Fruit fly (Drosophila melanogaster): ENCODE data around the gene Ubc84D.

Gene Ubc84D

DNA sequence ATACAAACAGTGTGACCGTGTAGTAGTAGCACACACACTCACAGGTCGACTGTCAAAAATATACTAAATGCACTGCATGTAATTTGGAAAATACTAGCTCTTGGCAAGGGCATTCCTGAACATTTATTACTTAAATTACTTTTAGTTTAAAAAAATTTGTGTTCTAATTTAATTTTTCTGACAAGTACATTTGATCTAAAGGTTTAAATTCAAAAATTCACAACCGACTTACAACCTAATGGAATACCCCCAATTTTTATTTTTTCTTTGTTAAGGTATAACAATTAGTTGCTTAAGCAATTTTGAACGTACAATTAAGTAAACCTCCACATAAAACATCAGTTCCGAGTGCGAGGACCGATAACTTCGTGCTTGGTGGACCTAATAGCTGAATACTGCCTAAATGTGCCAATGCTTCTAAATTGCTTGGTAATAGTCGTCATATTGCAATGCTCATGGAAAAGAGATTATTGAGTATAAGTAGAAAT, 45.4 kb downstream of the Ubc84D start, which contains the start of gene CG1142 (continued):
- TF ChIP-seq bab2 (GFP tag; optimal IDR thresholded peaks at IDR 0.05) (peak; percentile 97), Sin3A (optimal IDR thresholded peaks at IDR 0.05) (no peak), CG3163 (GFP tag; optimal IDR thresholded peaks at IDR 0.05) (peak; percentile 84), gt (GFP tag; IDR thresholded peaks at IDR 0.05) (peak; percentile 96), cato (GFP tag; optimal IDR thresholded peaks at IDR 0.05; ENCODE audit: borderline replicate concordance) (peak; percentile 96), tio (GFP tag; optimal IDR thresholded peaks at IDR 0.05) (peak; percentile 97), br (optimal IDR thresholded peaks at IDR 0.05) (no peak), CG2116 (GFP tag; optimal IDR thresholded peaks at IDR 0.05) (peak; percentile 89), CG13123 (GFP tag; optimal IDR thresholded peaks at IDR 0.05) (peak; percentile 96), CG8089 (GFP tag; optimal IDR thresholded peaks at IDR 0.05) (peak; percentile 97), CG12942 (GFP tag; optimal IDR thresholded peaks at IDR 0.05) (peak; percentile 97), CG1233 (GFP tag; optimal IDR thresholded peaks at IDR 0.05) (peak; percentile 99), Gug (GFP tag; IDR thresholded peaks at IDR 0.05) (peak; percentile 88), caup (GFP tag; optimal IDR thresholded peaks at IDR 0.05; ENCODE audit: severe bottlenecking) (peak; percentile 98), bigmax (GFP tag; optimal IDR thresholded peaks at IDR 0.05) (peak; percentile 67), CG42726 (GFP tag; IDR thresholded peaks at IDR 0.05; ENCODE audit: partially characterized antibody) (no peak), CG6683 (GFP tag; optimal IDR thresholded peaks at IDR 0.05) (peak; percentile 95), CG3407 (GFP tag; optimal IDR thresholded peaks at IDR 0.05) (peak; percentile 96), CG17568 (GFP tag; optimal IDR thresholded peaks at IDR 0.05) (peak; percentile 96), bowl (GFP tag; IDR thresholded peaks at IDR 0.05) (peak; percentile 96), CG3281 (GFP tag; optimal IDR thresholded peaks at IDR 0.05) (peak; percentile 98), CG1792 (GFP tag; optimal IDR thresholded peaks at IDR 0.05) (peak; percentile 94), pita (GFP tag; optimal IDR thresholded peaks at IDR 0.05) (no peak), shn (GFP tag; optimal IDR thresholded peaks at IDR 0.05) (peak; percentile 83), fd96Cb (tag; optimal IDR thresholded peaks at IDR 0.05) (peak; percentile 99), CG11456 (GFP tag; IDR thresholded peaks at IDR 0.05) (peak; percentile 98), Scr (GFP tag; IDR thresholded peaks at IDR 0.05; ENCODE audit: partially characterized antibody) (0 out of 2 replicates have a peak, but pooled peaks have one; percentile 7), grn (GFP tag; optimal IDR thresholded peaks at IDR 0.05) (peak; percentile 72), repo (GFP tag; optimal IDR thresholded peaks at IDR 0.05) (peak; percentile 91), Vsx1 (GFP tag; optimal IDR thresholded peaks at IDR 0.05) (peak; percentile 96), scrt (GFP tag; optimal IDR thresholded peaks at IDR 0.05) (peak; percentile 95), ERR (GFP tag; optimal IDR thresholded peaks at IDR 0.05) (peak; percentile 88)

DNA sequence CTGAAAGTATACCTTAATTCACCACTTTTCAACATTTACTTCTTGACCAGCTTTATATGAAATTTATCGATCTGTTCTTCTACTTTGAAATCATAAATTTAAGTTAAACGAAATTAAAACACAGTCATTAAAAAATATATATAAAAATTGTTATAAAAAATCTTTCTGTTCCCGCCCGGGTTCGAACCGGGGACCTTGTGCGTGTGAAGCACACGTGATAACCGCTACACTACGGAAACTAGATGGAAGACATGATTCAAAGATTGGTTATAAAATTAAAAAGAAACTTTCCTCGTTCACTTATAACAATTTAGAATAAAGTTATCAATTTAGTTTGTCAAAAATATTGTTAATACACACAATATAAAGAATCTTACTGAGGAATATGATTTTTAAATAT, 47.4 kb downstream of the Ubc84D start:
- TF ChIP-seq CG13775 (GFP tag; optimal IDR thresholded peaks at IDR 0.05) = no peak
- peak; percentile 74; the same call in 1 of the 2 replicates for TF ChIP-seq ato (GFP tag; IDR thresholded peaks at IDR 0.05; ENCODE audit: partially characterized antibody)
- peak; percentile 78; the same call in 2 of the 3 replicates for TF ChIP-seq CG7963 (GFP tag; IDR thresholded peaks at IDR 0.05; ENCODE audit: partially characterized antibody)
- TF ChIP-seq mld (GFP tag; IDR thresholded peaks at IDR 0.05; ENCODE audit: partially characterized antibody) = peak; percentile 73; the same call in 2 of the 3 replicates
- peak; percentile 34; the same call in 1 of the 2 replicates for TF ChIP-seq CG13287 (GFP tag; IDR thresholded peaks at IDR 0.05; ENCODE audit: partially characterized antibody)
- peak; percentile 75 for TF ChIP-seq Bgb (GFP tag; IDR thresholded peaks at IDR 0.05; ENCODE audit: partially characterized antibody)
- TF ChIP-seq tin (GFP tag; optimal IDR thresholded peaks at IDR 0.05) = no peak
- peak; percentile 87 for TF ChIP-seq CG6791 (GFP tag; IDR thresholded peaks at IDR 0.05; ENCODE audit: partially characterized antibody)
- TF ChIP-seq Scr (GFP tag; IDR thresholded peaks at IDR 0.05; ENCODE audit: partially characterized antibody) = peak; percentile 65
- TF ChIP-seq Opbp (GFP tag; IDR thresholded peaks at IDR 0.05; ENCODE audit: partially characterized antibody) = peak; percentile 76; the same call in 2 of the 3 replicates
- TF ChIP-seq eve (GFP tag; optimal IDR thresholded peaks at IDR 0.05) = peak in 1 of 2 experiments; percentile 13
- peak; percentile 74; the same call in 1 of the 2 replicates for TF ChIP-seq bbx (GFP tag; IDR thresholded peaks at IDR 0.05; ENCODE audit: partially characterized antibody)
- no peak for TF ChIP-seq da (GFP tag; optimal IDR thresholded peaks at IDR 0.05)
- peak; percentile 49; the same call in 1 of the 3 replicates for TF ChIP-seq vnd (GFP tag; IDR thresholded peaks at IDR 0.05; ENCODE audit: partially characterized antibody)
- TF ChIP-seq HLH4C (GFP tag; IDR thresholded peaks at IDR 0.05; ENCODE audit: partially characterized antibody) = peak; percentile 63; the same call in 2 of the 3 replicates
- TF ChIP-seq sna (GFP tag; IDR thresholded peaks at IDR 0.05; ENCODE audit: partially characterized antibody) = 0 out of 2 replicates have a peak, but pooled peaks have one; percentile 9
- no peak for TF ChIP-seq ci (GFP tag; IDR thresholded peaks at IDR 0.05)
- peak; percentile 41 for TF ChIP-seq sens (GFP tag)
- peak; percentile 61; the same call in 1 of the 2 replicates for TF ChIP-seq CG42726 (GFP tag; IDR thresholded peaks at IDR 0.05; ENCODE audit: partially characterized antibody)
